Worm (Caenorhabditis elegans) whole organism, midembryonic: ENCODE measurements around the gene rfip-1.

ENCODE experiments used
- T22C8.4 ChIP-seq: fragments of 200-800 bp; sonication (Bioruptor generic); IDR thresholded peaks from 2 replicates; pipeline ENCODE4 v1.3.6; 2022; ENCODE audit warnings: missing genetic modification characterization, missing compliant biosample characterization
- cog-1 ChIP-seq: sonication (generic microtip); optimal IDR thresholded peaks from 2 replicates; lab custom pipeline; 2016; ENCODE audit warnings: missing genetic modification characterization, missing compliant biosample characterization
- flt-1 ChIP-seq: fragments of 200-800 bp; sonication (Bioruptor generic); IDR thresholded peaks from 2 replicates; pipeline ENCODE4 v1.3.6; 2022; ENCODE audit warnings: missing genetic modification characterization, missing compliant biosample characterization
- klf-2 ChIP-seq: fragments of 200-800 bp; sonication (Bioruptor generic); conservative IDR thresholded peaks from 2 replicates; pipeline ENCODE4 v1.3.6; 2022; ENCODE audit warnings: missing genetic modification reagents, missing genetic modification characterization, missing compliant biosample characterization
- med-1 ChIP-seq: sonication (generic microtip); optimal IDR thresholded peaks from 2 replicates; lab custom pipeline; 2017; ENCODE audit warnings: missing genetic modification characterization, mild to moderate bottlenecking, missing compliant biosample characterization, antibody characterized with exemption, missing genetic modification reagents; ENCODE audit not compliant: insufficient read depth
- ref-1 ChIP-seq: fragments of 200-800 bp; sonication (Bioruptor generic); conservative IDR thresholded peaks from 2 replicates; pipeline ENCODE4 v1.3.6; 2022; ENCODE audit warnings: missing genetic modification reagents, missing genetic modification characterization, missing compliant biosample characterization
- tab-1 ChIP-seq: fragments of 200-800 bp; sonication (Bioruptor generic); IDR thresholded peaks from 2 replicates; pipeline ENCODE4 v1.3.6; 2022; ENCODE audit warnings: missing genetic modification characterization, missing compliant biosample characterization
- ztf-23 ChIP-seq: fragments of 200-800 bp; sonication (Bioruptor generic); IDR thresholded peaks from 2 replicates; pipeline ENCODE4 v1.3.6; 2022; ENCODE audit warnings: missing genetic modification reagents, missing genetic modification characterization, missing compliant biosample characterization
- ztf-29 ChIP-seq: fragments of 200-800 bp; sonication (Bioruptor generic); IDR thresholded peaks from 2 replicates; pipeline ENCODE4 v1.3.6; 2022; ENCODE audit warnings: missing genetic modification reagents, missing genetic modification characterization, missing compliant biosample characterization

ce11 chrII:5911939-5912523 is 27.7 kb downstream of the rfip-1 start:
- TF ChIP-seq flt-1 (GFP tag; lab: Robert Waterston, UW) (no peak), ref-1 (GFP tag; lab: Robert Waterston, UW) (no peak), ztf-29 (GFP tag; lab: Robert Waterston, UW) (no peak), tab-1 (no peak), klf-2 (GFP tag; lab: Robert Waterston, UW) (no peak), T22C8.4 (GFP tag; lab: Robert Waterston, UW) (no peak), ztf-23 (no peak), med-1 (no peak), cog-1 (no peak)
